Fruit fly (Drosophila melanogaster) whole organism: ENCODE measurements around the gene Nplp2.

Experiments used
- CG8478 ChIP-seq: fragments of >200 bp; optimal IDR thresholded peaks from 2 replicates; lab custom pipeline; 2018; ENCODE audit warnings: inconsistent platforms
- Dll ChIP-seq: fragments of >200 bp; optimal IDR thresholded peaks from 2 replicates; lab custom pipeline; 2017
- EcR ChIP-seq, 2 experiments: fragments of >200 bp; optimal IDR thresholded peaks; 2 replicates each; lab custom pipeline; 2017; ENCODE audit warnings: missing biosample characterization in 2 of 2, missing genetic modification characterization in 2 of 2, missing genetic modification reagents in 2 of 2
- pan ChIP-seq: fragments of >200 bp; optimal IDR thresholded peaks from 2 replicates; lab custom pipeline; 2017
- psq ChIP-seq: fragments of >200 bp; optimal IDR thresholded peaks from 2 replicates; lab custom pipeline; 2017
- usp ChIP-seq: fragments of >200 bp; optimal IDR thresholded peaks from 2 replicates; lab custom pipeline; 2017; ENCODE audit warnings: missing biosample characterization, missing genetic modification characterization, mixed read lengths

The Nplp2 gene

dm6 chr3L:13393538-13393937 lies 37.4 kb downstream of the Nplp2 start:
- no peak for TF ChIP-seq Dll
- no peak for TF ChIP-seq psq (lab: Kevin White, UChicago)
- no peak for TF ChIP-seq pan (lab: Kevin White, UChicago)
- no peak for TF ChIP-seq CG8478
- TF ChIP-seq EcR (GFP tag; optimal IDR thresholded peaks at IDR 0.05; lab: Kevin White, UChicago), result no peak
- no peak for TF ChIP-seq usp (GFP tag; lab: Kevin White, UChicago)

- TF ChIP-seq usp (GFP tag; lab: Kevin White, UChicago) (no peak), pan (lab: Kevin White, UChicago) (no peak), CG8478 (no peak), Dll (no peak), EcR (GFP tag; optimal IDR thresholded peaks at IDR 0.05; lab: Kevin White, UChicago) (no peak), psq (lab: Kevin White, UChicago) (no peak)
These were observed 41.5 kb downstream of the Nplp2 start for dm6 chr3L:13397656-13398055.

- TF ChIP-seq EcR (GFP tag; optimal IDR thresholded peaks at IDR 0.05; lab: Kevin White, UChicago), result no peak
These were observed 44.8 kb downstream of the Nplp2 start, which contains the start of gene sens for dm6 chr3L:13400872-13401418. Gene sens, minus strand, starts transcription at chr3L:13401125.

- no peak for TF ChIP-seq usp (GFP tag; lab: Kevin White, UChicago)
- TF ChIP-seq Dll, result no peak
- TF ChIP-seq CG8478, result no peak
- TF ChIP-seq pan (lab: Kevin White, UChicago), result no peak
- no peak for TF ChIP-seq EcR (GFP tag; optimal IDR thresholded peaks at IDR 0.05; lab: Kevin White, UChicago)
- TF ChIP-seq psq (lab: Kevin White, UChicago), result no peak
These were observed 47.1 kb downstream of the Nplp2 start for dm6 chr3L:13403141-13403867.
